Worm (Caenorhabditis elegans): ENCODE data around the gene F14D7.18.

Gene F14D7.18

ce11 chrV:14290636-14291035, at the start of gene F14D7.18:
F14D7.18 (minus strand) TSS chrV:14290736.
- TF ChIP-seq pha-4 (tag; optimal IDR thresholded peaks at IDR 0.05): no peak
- no peak for TF ChIP-seq nhr-12 (tag; optimal IDR thresholded peaks at IDR 0.05)
- TF ChIP-seq mab-5 (tag; optimal IDR thresholded peaks at IDR 0.05): no peak
- no peak for TF ChIP-seq blmp-1 (tag; optimal IDR thresholded peaks at IDR 0.05)
- no peak for TF ChIP-seq mep-1 (tag; optimal IDR thresholded peaks at IDR 0.05)
- TF ChIP-seq nhr-28 (tag; optimal IDR thresholded peaks at IDR 0.05): no peak
- no peak for TF ChIP-seq mls-2 (tag; optimal IDR thresholded peaks at IDR 0.05)
- no peak for TF ChIP-seq snpc-4 (tag; optimal IDR thresholded peaks at IDR 0.05)
- no peak for TF ChIP-seq flh-1 (GFP tag; optimal IDR thresholded peaks at IDR 0.05)
- TF ChIP-seq nhr-2 (tag; optimal IDR thresholded peaks at IDR 0.05): no peak
- TF ChIP-seq ztf-11 (tag; optimal IDR thresholded peaks at IDR 0.05): no peak
- no peak for TF ChIP-seq tbx-8 (GFP tag; optimal IDR thresholded peaks at IDR 0.05)
- no peak for TF ChIP-seq drap-1 (GFP tag; optimal IDR thresholded peaks at IDR 0.05)
- no peak for TF ChIP-seq unc-120 (tag; optimal IDR thresholded peaks at IDR 0.05; ENCODE audit: poor library complexity, severe bottlenecking)
- no peak for TF ChIP-seq elt-1 (tag; optimal IDR thresholded peaks at IDR 0.05; ENCODE audit: borderline replicate concordance, insufficient read depth)
- no peak for TF ChIP-seq lin-32 (GFP tag; optimal IDR thresholded peaks at IDR 0.05)
- no peak for TF ChIP-seq bed-3 (GFP tag; optimal IDR thresholded peaks at IDR 0.05)

ce11 chrV:14336655-14337054, 46.1 kb upstream of the F14D7.18 start, which contains the start of gene srm-6:
srm-6 (plus strand) TSS chrV:14336955.
- TF ChIP-seq unc-120 (tag; optimal IDR thresholded peaks at IDR 0.05; ENCODE audit: poor library complexity, severe bottlenecking): no peak
- no peak for TF ChIP-seq unc-39 (tag; optimal IDR thresholded peaks at IDR 0.05)
- no peak for TF ChIP-seq ceh-39 (tag; optimal IDR thresholded peaks at IDR 0.05)
- TF ChIP-seq ceh-83 (GFP tag; optimal IDR thresholded peaks at IDR 0.05): no peak
- no peak for TF ChIP-seq drap-1 (GFP tag; optimal IDR thresholded peaks at IDR 0.05)
- no peak for TF ChIP-seq unc-62 (GFP tag; optimal IDR thresholded peaks at IDR 0.05)
- TF ChIP-seq lsy-2 (tag; optimal IDR thresholded peaks at IDR 0.05): no peak
- no peak for TF ChIP-seq nhr-76 (tag; optimal IDR thresholded peaks at IDR 0.05)
- TF ChIP-seq ceh-43 (GFP tag; optimal IDR thresholded peaks at IDR 0.05): no peak

ce11 chrV:14334901-14335300, 44.4 kb upstream of the F14D7.18 start, which contains the start of gene srm-5:
srm-5 (plus strand) TSS chrV:14335201.
- TF ChIP-seq zip-8 (tag; optimal IDR thresholded peaks at IDR 0.05) (no peak), nhr-76 (tag; optimal IDR thresholded peaks at IDR 0.05) (no peak), elt-1 (tag; optimal IDR thresholded peaks at IDR 0.05; ENCODE audit: borderline replicate concordance, insufficient read depth) (no peak), ham-2 (GFP tag; optimal IDR thresholded peaks at IDR 0.05) (no peak), lsy-2 (tag; optimal IDR thresholded peaks at IDR 0.05) (no peak), lin-13 (tag; optimal IDR thresholded peaks at IDR 0.05) (no peak), nhr-2 (tag; optimal IDR thresholded peaks at IDR 0.05) (no peak), flh-1 (GFP tag; optimal IDR thresholded peaks at IDR 0.05) (no peak), unc-120 (tag; optimal IDR thresholded peaks at IDR 0.05; ENCODE audit: poor library complexity, severe bottlenecking) (no peak), ztf-11 (tag; optimal IDR thresholded peaks at IDR 0.05) (no peak), ceh-43 (GFP tag; optimal IDR thresholded peaks at IDR 0.05) (no peak), ces-1 (GFP tag; optimal IDR thresholded peaks at IDR 0.05) (no peak), snpc-4 (tag; optimal IDR thresholded peaks at IDR 0.05) (no peak), ceh-39 (tag; optimal IDR thresholded peaks at IDR 0.05) (no peak), sptf-1 (tag; optimal IDR thresholded peaks at IDR 0.05) (no peak), bed-3 (GFP tag; optimal IDR thresholded peaks at IDR 0.05) (no peak)

ce11 chrV:14333116-14333515, 42.6 kb upstream of the F14D7.18 start, which contains the start of gene srm-4:
srm-4 (plus strand) TSS chrV:14333416.
- no peak for TF ChIP-seq ham-2 (GFP tag; optimal IDR thresholded peaks at IDR 0.05)
- no peak for TF ChIP-seq cnd-1 (tag; optimal IDR thresholded peaks at IDR 0.05)
- no peak for TF ChIP-seq ceh-83 (GFP tag; optimal IDR thresholded peaks at IDR 0.05)
- no peak for TF ChIP-seq ceh-39 (tag; optimal IDR thresholded peaks at IDR 0.05)
- no peak for TF ChIP-seq bed-3 (GFP tag; optimal IDR thresholded peaks at IDR 0.05)
- no peak for TF ChIP-seq zip-8 (tag; optimal IDR thresholded peaks at IDR 0.05)
- no peak for TF ChIP-seq nhr-28 (tag; optimal IDR thresholded peaks at IDR 0.05)
- TF ChIP-seq tbx-8 (GFP tag; optimal IDR thresholded peaks at IDR 0.05): no peak
- TF ChIP-seq M03D4.4 (tag; optimal IDR thresholded peaks at IDR 0.05): no peak
- no peak for TF ChIP-seq sptf-1 (tag; optimal IDR thresholded peaks at IDR 0.05)
- TF ChIP-seq nhr-2 (tag; optimal IDR thresholded peaks at IDR 0.05): no peak
- TF ChIP-seq drap-1 (GFP tag; optimal IDR thresholded peaks at IDR 0.05): no peak
- no peak for TF ChIP-seq unc-39 (tag; optimal IDR thresholded peaks at IDR 0.05)
- no peak for TF ChIP-seq lin-32 (GFP tag; optimal IDR thresholded peaks at IDR 0.05)
- no peak for TF ChIP-seq pha-4 (tag; optimal IDR thresholded peaks at IDR 0.05)
- TF ChIP-seq elt-1 (tag; optimal IDR thresholded peaks at IDR 0.05; ENCODE audit: borderline replicate concordance, insufficient read depth): no peak
- no peak for TF ChIP-seq ztf-11 (tag; optimal IDR thresholded peaks at IDR 0.05)
- no peak for TF ChIP-seq lin-13 (tag; optimal IDR thresholded peaks at IDR 0.05)
- TF ChIP-seq elt-3 (tag; optimal IDR thresholded peaks at IDR 0.05): no peak
- no peak for TF ChIP-seq nhr-76 (tag; optimal IDR thresholded peaks at IDR 0.05)

Measured in whole organism, mixed stage, embryonic.